Worm (Caenorhabditis elegans): ENCODE results near the gene srh-130.

srh-130 gene

ce11 chrV:5157660-5158059 lies 6.7 kb downstream of the srh-130 start, which contains the start of gene srx-39:
Gene srx-39, minus strand, starts transcription at chrV:5157760.
- TF ChIP-seq egl-27 (tag; optimal IDR thresholded peaks at IDR 0.05) (no peak), fkh-2 (tag; optimal IDR thresholded peaks at IDR 0.05) (no peak), pha-4 (tag; optimal IDR thresholded peaks at IDR 0.05) (no peak), fos-1 (tag; optimal IDR thresholded peaks at IDR 0.05) (no peak), nhr-67 (tag; optimal IDR thresholded peaks at IDR 0.05) (no peak), ZK546.5 (tag; optimal IDR thresholded peaks at IDR 0.05) (no peak), ceh-28 (tag; optimal IDR thresholded peaks at IDR 0.05) (no peak), nhr-43 (tag; optimal IDR thresholded peaks at IDR 0.05; ENCODE audit: poor library complexity, severe bottlenecking) (no peak), nhr-23 (tag; optimal IDR thresholded peaks at IDR 0.05) (no peak), unc-62 (GFP tag; optimal IDR thresholded peaks at IDR 0.05) (no peak), nhr-12 (tag; optimal IDR thresholded peaks at IDR 0.05) (no peak), tbx-2 (tag; optimal IDR thresholded peaks at IDR 0.05) (no peak), ztf-11 (tag; optimal IDR thresholded peaks at IDR 0.05) (no peak), elt-1 (tag; optimal IDR thresholded peaks at IDR 0.05) (no peak), sea-2 (GFP tag; optimal IDR thresholded peaks at IDR 0.05) (no peak), R02D3.7 (tag; optimal IDR thresholded peaks at IDR 0.05) (no peak), snpc-4 (tag; optimal IDR thresholded peaks at IDR 0.05) (no peak), lsy-12 (tag; optimal IDR thresholded peaks at IDR 0.05) (no peak), fkh-10 (GFP tag; optimal IDR thresholded peaks at IDR 0.05) (no peak)

- TF ChIP-seq ceh-9 (tag; optimal IDR thresholded peaks at IDR 0.05) = no peak
- TF ChIP-seq pqm-1 (tag; optimal IDR thresholded peaks at IDR 0.05) = no peak
- no peak for TF ChIP-seq ztf-11 (tag; optimal IDR thresholded peaks at IDR 0.05)
- TF ChIP-seq nhr-76 (tag; optimal IDR thresholded peaks at IDR 0.05) = no peak
- no peak for TF ChIP-seq nfya-1 (tag; optimal IDR thresholded peaks at IDR 0.05; ENCODE audit: insufficient read depth)
- TF ChIP-seq jun-1 (tag; optimal IDR thresholded peaks at IDR 0.05) = no peak
- TF ChIP-seq unc-62 (GFP tag; optimal IDR thresholded peaks at IDR 0.05) = no peak
- TF ChIP-seq aly-2 (tag; optimal IDR thresholded peaks at IDR 0.05) = no peak
- TF ChIP-seq nhr-28 (tag; optimal IDR thresholded peaks at IDR 0.05) = no peak
- no peak for TF ChIP-seq nhr-11 (tag; optimal IDR thresholded peaks at IDR 0.05)
- no peak for TF ChIP-seq ceh-16 (tag; optimal IDR thresholded peaks at IDR 0.05)
- TF ChIP-seq pha-4 (tag; optimal IDR thresholded peaks at IDR 0.05) = no peak
- TF ChIP-seq skn-1 (tag; optimal IDR thresholded peaks at IDR 0.05) = no peak
- TF ChIP-seq ztf-4 (tag; optimal IDR thresholded peaks at IDR 0.05) = no peak
- no peak for TF ChIP-seq nhr-67 (tag; optimal IDR thresholded peaks at IDR 0.05)
- no peak for TF ChIP-seq lin-15B (tag; optimal IDR thresholded peaks at IDR 0.05)
These were observed 7.3 kb downstream of the srh-130 start, which contains the start of gene abu-15 for ce11 chrV:5158302-5158701. Gene abu-15, plus strand, starts transcription at chrV:5158602.

ce11 chrV:5161792-5162191 lies 10.8 kb downstream of the srh-130 start, which contains the start of gene abu-6:
Gene abu-6, minus strand, starts transcription at chrV:5161892.
- TF ChIP-seq skn-1 (tag; optimal IDR thresholded peaks at IDR 0.05) = no peak
- TF ChIP-seq pha-4 (tag; optimal IDR thresholded peaks at IDR 0.05) = no peak
- no peak for TF ChIP-seq nhr-23 (tag; optimal IDR thresholded peaks at IDR 0.05)
- TF ChIP-seq nhr-67 (tag; optimal IDR thresholded peaks at IDR 0.05) = no peak
- TF ChIP-seq egl-27 (tag; optimal IDR thresholded peaks at IDR 0.05) = no peak
- TF ChIP-seq ztf-4 (tag; optimal IDR thresholded peaks at IDR 0.05) = no peak
- TF ChIP-seq hmg-11 (tag; optimal IDR thresholded peaks at IDR 0.05) = no peak
- TF ChIP-seq ceh-82 (tag; optimal IDR thresholded peaks at IDR 0.05) = no peak
- no peak for TF ChIP-seq tbx-2 (tag; optimal IDR thresholded peaks at IDR 0.05)
- TF ChIP-seq nhr-25 (tag; optimal IDR thresholded peaks at IDR 0.05) = no peak
- no peak for TF ChIP-seq elt-2 (tag; optimal IDR thresholded peaks at IDR 0.05)
- no peak for TF ChIP-seq pqm-1 (tag; optimal IDR thresholded peaks at IDR 0.05)

ce11 chrV:5164682-5165081 lies 13.7 kb downstream of the srh-130 start, which contains the start of gene abu-7:
Gene abu-7, minus strand, starts transcription at chrV:5164782.
- TF ChIP-seq mml-1 (tag; optimal IDR thresholded peaks at IDR 0.05) (no peak), eor-1 (tag; optimal IDR thresholded peaks at IDR 0.05) (no peak), daf-12 (tag; optimal IDR thresholded peaks at IDR 0.05) (no peak), unc-39 (tag; optimal IDR thresholded peaks at IDR 0.05) (no peak), pqm-1 (tag; optimal IDR thresholded peaks at IDR 0.05) (no peak), egl-27 (tag; optimal IDR thresholded peaks at IDR 0.05) (no peak), ceh-16 (tag; optimal IDR thresholded peaks at IDR 0.05) (no peak), nhr-76 (tag; optimal IDR thresholded peaks at IDR 0.05) (no peak), ZK546.5 (tag; optimal IDR thresholded peaks at IDR 0.05) (no peak), nfya-1 (tag; optimal IDR thresholded peaks at IDR 0.05; ENCODE audit: insufficient read depth) (no peak), nhr-28 (tag; optimal IDR thresholded peaks at IDR 0.05) (no peak), nhr-67 (tag; optimal IDR thresholded peaks at IDR 0.05) (no peak), jun-1 (tag; optimal IDR thresholded peaks at IDR 0.05) (no peak), ceh-9 (tag; optimal IDR thresholded peaks at IDR 0.05) (no peak), sea-2 (GFP tag; optimal IDR thresholded peaks at IDR 0.05) (no peak), lin-39 (tag; optimal IDR thresholded peaks at IDR 0.05) (no peak), ama-1 (optimal IDR thresholded peaks at IDR 0.05) (no peak), lin-15B (tag; optimal IDR thresholded peaks at IDR 0.05) (no peak)
